Worm (Caenorhabditis elegans): ENCODE results near the gene T26A5.8.

The T26A5.8 gene

DNA sequence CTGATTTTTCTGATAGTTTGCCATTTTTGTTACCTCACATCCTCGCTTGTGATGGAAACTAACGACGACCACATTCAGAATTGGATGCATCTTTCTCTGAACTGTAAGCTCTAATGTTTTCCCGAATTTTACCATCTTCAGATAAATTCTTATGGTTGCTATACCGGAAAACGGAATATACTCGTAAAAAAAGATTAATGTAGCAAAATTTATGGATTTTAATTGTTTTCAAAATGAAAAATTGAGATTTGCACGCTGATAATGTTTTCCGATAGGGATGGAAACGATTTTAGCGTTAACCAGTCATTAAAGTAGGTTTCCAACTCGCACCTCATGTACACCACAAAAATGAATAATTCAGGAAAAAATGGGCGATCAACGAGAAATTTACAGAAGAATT is 12.1 kb downstream of the T26A5.8 start, which contains the start of gene T26A5.6:
Gene T26A5.6 (minus strand): TSS at position 101 of the 400 bp plus-strand sequence.
- no peak for TF ChIP-seq mxl-3 (GFP tag; optimal IDR thresholded peaks at IDR 0.05)

- TF ChIP-seq aha-1 (tag) (peak; percentile 96), nhr-102 (tag; optimal IDR thresholded peaks at IDR 0.05) (peak; percentile 4), nhr-11 (tag; optimal IDR thresholded peaks at IDR 0.05) (no peak)
These were observed 12.8 kb downstream of the T26A5.8 start for ce11 chrIII:6449854-6450253.

DNA sequence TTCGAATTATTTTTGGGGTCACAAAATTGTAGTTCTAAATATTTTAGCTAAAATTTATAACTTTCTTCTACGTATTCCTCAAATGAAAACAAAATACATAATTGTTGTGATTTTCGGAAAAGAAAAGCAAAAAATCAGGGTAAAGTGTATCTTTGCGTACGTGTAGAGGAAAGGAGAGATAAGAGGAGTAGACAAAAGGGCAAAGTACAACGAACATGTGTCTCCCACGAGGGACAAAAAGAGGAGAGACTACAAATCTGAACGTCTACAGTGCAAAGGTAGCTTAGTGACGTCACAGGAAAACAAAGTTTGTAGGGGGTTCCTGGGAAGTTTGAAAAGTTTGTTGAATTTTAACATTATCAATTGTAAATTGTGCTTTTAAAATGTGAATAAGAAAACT is 15.1 kb downstream of the T26A5.8 start:
- peak; percentile 93 for TF ChIP-seq nhr-28 (tag; optimal IDR thresholded peaks at IDR 0.05)
- TF ChIP-seq hmg-1.1 (GFP tag; IDR thresholded peaks at IDR 0.05): peak; percentile 54
- no peak for TF ChIP-seq zfp-3 (GFP tag; conservative IDR thresholded peaks at IDR 0.05)
- peak; percentile 36 for TF ChIP-seq jun-1 (tag; optimal IDR thresholded peaks at IDR 0.05)
- peak; percentile 82 for TF ChIP-seq hlh-30 (tag; optimal IDR thresholded peaks at IDR 0.05; ENCODE audit: insufficient read depth)
- no peak for TF ChIP-seq ztf-11 (tag; optimal IDR thresholded peaks at IDR 0.05)
- peak; percentile 82 for TF ChIP-seq tra-1 (GFP tag; IDR thresholded peaks at IDR 0.05)
- peak; percentile 78 for TF ChIP-seq nhr-11 (tag; optimal IDR thresholded peaks at IDR 0.05)
- TF ChIP-seq dmd-6 (GFP tag; IDR thresholded peaks at IDR 0.05): peak; percentile 78
- TF ChIP-seq F10B5.3 (tag; optimal IDR thresholded peaks at IDR 0.05): no peak
- TF ChIP-seq daf-12 (tag; optimal IDR thresholded peaks at IDR 0.05): no peak
- TF ChIP-seq F26F4.8 (GFP tag; conservative IDR thresholded peaks at IDR 0.05): no peak
- TF ChIP-seq ceh-44 (GFP tag; IDR thresholded peaks at IDR 0.05): no peak
- TF ChIP-seq ztf-7 (tag; optimal IDR thresholded peaks at IDR 0.05): no peak
- TF ChIP-seq mxl-3 (GFP tag; optimal IDR thresholded peaks at IDR 0.05): peak; percentile 89
- peak; percentile 89 for TF ChIP-seq hlh-11 (tag; optimal IDR thresholded peaks at IDR 0.05)
- peak; percentile 51 to 55 for TF ChIP-seq daf-16 (GFP tag; optimal IDR thresholded peaks at IDR 0.05)
- TF ChIP-seq daf-16 (tag; optimal IDR thresholded peaks at IDR 0.05): peak; percentile 57
- 0 out of 2 replicates have a peak, but pooled peaks have one; percentile 22 for TF ChIP-seq nhr-42 (GFP tag; IDR thresholded peaks at IDR 0.05)
- 0 out of 2 replicates have a peak, but pooled peaks have one; percentile 26 for TF ChIP-seq T26A8.4 (GFP tag; IDR thresholded peaks at IDR 0.05)
- peak; percentile 61 for TF ChIP-seq mep-1 (tag; optimal IDR thresholded peaks at IDR 0.05)
- no peak for TF ChIP-seq arid-1 (GFP tag; conservative IDR thresholded peaks at IDR 0.05)
- TF ChIP-seq lsy-2 (tag; optimal IDR thresholded peaks at IDR 0.05): peak in 1 of 2 experiments; percentile 73
- TF ChIP-seq egl-43 (GFP tag; IDR thresholded peaks at IDR 0.05): no peak
- TF ChIP-seq lin-39 (tag; optimal IDR thresholded peaks at IDR 0.05): no peak
- TF ChIP-seq F49E8.2 (tag; optimal IDR thresholded peaks at IDR 0.05; ENCODE audit: borderline replicate concordance): no peak
- TF ChIP-seq unc-39 (tag; optimal IDR thresholded peaks at IDR 0.05): no peak
- TF ChIP-seq ceh-82 (tag; optimal IDR thresholded peaks at IDR 0.05): no peak
- no peak for TF ChIP-seq madf-9 (GFP tag; conservative IDR thresholded peaks at IDR 0.05)
- TF ChIP-seq snpc-1.2 (GFP tag; IDR thresholded peaks at IDR 0.05): no peak
- peak; percentile 89 for TF ChIP-seq nhr-48 (tag; optimal IDR thresholded peaks at IDR 0.05)
- TF ChIP-seq php-3 (GFP tag; IDR thresholded peaks at IDR 0.05): no peak
- peak; percentile 52 for TF ChIP-seq mes-2 (tag; optimal IDR thresholded peaks at IDR 0.05; ENCODE audit: poor library complexity, severe bottlenecking)
- peak; percentile 79 for TF ChIP-seq dve-1 (tag; optimal IDR thresholded peaks at IDR 0.05; ENCODE audit: insufficient read depth)
- peak; percentile 1 for TF ChIP-seq pqm-1 (tag; optimal IDR thresholded peaks at IDR 0.05)
- TF ChIP-seq nhr-6 (tag; optimal IDR thresholded peaks at IDR 0.05): peak; percentile 33
- no peak for TF ChIP-seq Y105C5A.15 (GFP tag; IDR thresholded peaks at IDR 0.05)
- TF ChIP-seq lin-38 (GFP tag; IDR thresholded peaks at IDR 0.05): peak; percentile 50
- no peak for TF ChIP-seq R02D3.7 (tag; optimal IDR thresholded peaks at IDR 0.05)
- TF ChIP-seq ZK546.5 (tag; optimal IDR thresholded peaks at IDR 0.05): no peak
- peak; percentile 24 for TF ChIP-seq cey-2 (tag; optimal IDR thresholded peaks at IDR 0.05; ENCODE audit: borderline replicate concordance, insufficient read depth)
- TF ChIP-seq ama-1 (optimal IDR thresholded peaks at IDR 0.05): peak; percentile 7
- peak; percentile 39; the same call in 1 of the 2 replicates for TF ChIP-seq lin-1 (GFP tag; IDR thresholded peaks at IDR 0.05)
- peak; percentile 57 to 93 for TF ChIP-seq mdl-1 (tag; optimal IDR thresholded peaks at IDR 0.05)
- peak; percentile 6 to 63 for TF ChIP-seq hif-1 (tag; optimal IDR thresholded peaks at IDR 0.05)
